Fruit fly (Drosophila melanogaster): ENCODE measurements around the gene lft.
A peak's percentile ranks its signal among the peaks of the same experiment; 100 is the strongest.

Gene lft

DNA sequence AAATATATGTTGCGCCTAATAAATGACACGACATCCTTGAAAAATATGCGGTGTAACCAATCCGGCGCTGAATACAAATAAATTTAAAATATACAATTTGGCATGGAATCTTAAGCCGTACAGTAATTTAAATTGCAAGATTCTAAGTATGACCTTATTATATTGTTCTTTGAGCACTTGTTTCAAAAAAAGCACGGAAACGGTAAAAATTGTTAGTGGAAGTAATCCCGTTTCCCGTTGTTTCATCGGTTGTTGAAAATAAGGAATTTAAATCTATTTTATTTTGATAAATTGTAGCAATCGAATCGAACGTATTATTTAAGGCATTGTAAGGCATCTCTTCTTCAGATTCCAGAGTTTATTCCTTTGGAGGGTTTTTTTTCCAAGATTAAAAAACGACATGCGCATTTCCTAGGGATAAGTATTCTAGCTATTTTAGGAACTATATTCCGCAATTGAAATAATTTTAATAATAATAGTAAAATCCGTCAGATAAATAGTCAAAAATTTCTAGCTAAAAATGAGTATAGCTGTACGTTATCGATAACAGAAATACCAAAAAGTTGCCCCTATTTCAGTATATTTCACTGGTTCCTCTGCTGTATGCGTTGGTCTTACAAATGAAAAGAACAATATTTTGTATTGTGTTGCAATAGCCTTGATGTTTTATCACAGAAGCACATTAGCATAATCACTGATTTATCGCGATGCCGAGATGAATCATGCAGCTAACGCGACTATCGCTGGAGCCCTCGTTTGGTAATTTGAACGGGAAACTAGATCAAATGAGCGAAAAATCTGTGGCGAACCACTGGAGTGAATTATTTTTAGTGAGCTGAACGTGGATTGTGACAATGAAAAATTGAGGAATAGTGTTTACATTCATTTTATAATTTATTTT is 30.9 kb upstream of the lft start, which contains the start of gene GATAd (continued):
- TF ChIP-seq Med (GFP tag) (peak; percentile 60), Jarid2 (GFP tag; optimal IDR thresholded peaks at IDR 0.05) (no peak), Eip74EF (GFP tag; optimal IDR thresholded peaks at IDR 0.05) (peak in 1 of 2 experiments; percentile 19), org-1 (GFP tag; optimal IDR thresholded peaks at IDR 0.05) (no peak), Ets97D (GFP tag; optimal IDR thresholded peaks at IDR 0.05) (no peak), Fer1 (GFP tag; optimal IDR thresholded peaks at IDR 0.05) (no peak), Hr51 (GFP tag; optimal IDR thresholded peaks at IDR 0.05) (no peak), caup (GFP tag; optimal IDR thresholded peaks at IDR 0.05; ENCODE audit: severe bottlenecking) (no peak), grn (GFP tag; optimal IDR thresholded peaks at IDR 0.05) (no peak), al (GFP tag; IDR thresholded peaks at IDR 0.05) (no peak), fd96Cb (tag; optimal IDR thresholded peaks at IDR 0.05) (no peak), her (GFP tag; optimal IDR thresholded peaks at IDR 0.05) (no peak), CG3407 (GFP tag; optimal IDR thresholded peaks at IDR 0.05) (no peak), CG42726 (GFP tag; IDR thresholded peaks at IDR 0.05; ENCODE audit: partially characterized antibody) (no peak), CG9876 (GFP tag; optimal IDR thresholded peaks at IDR 0.05) (no peak), CG15514 (GFP tag; optimal IDR thresholded peaks at IDR 0.05) (peak; percentile 99), Sox100B (GFP tag; optimal IDR thresholded peaks at IDR 0.05) (no peak), Bteb2 (GFP tag; optimal IDR thresholded peaks at IDR 0.05) (no peak), ap (GFP tag; IDR thresholded peaks at IDR 0.05) (no peak), Ptx1 (GFP tag; IDR thresholded peaks at IDR 0.05) (no peak), fd102C (GFP tag; optimal IDR thresholded peaks at IDR 0.05) (no peak), TFAM (GFP tag; optimal IDR thresholded peaks at IDR 0.05) (no peak), CG1603 (tag; optimal IDR thresholded peaks at IDR 0.05) (peak; percentile 94), odd (GFP tag; optimal IDR thresholded peaks at IDR 0.05) (no peak), tio (GFP tag; optimal IDR thresholded peaks at IDR 0.05) (no peak), CG13123 (GFP tag; optimal IDR thresholded peaks at IDR 0.05) (no peak), Camta (GFP tag; optimal IDR thresholded peaks at IDR 0.05) (no peak), Stat92E (GFP tag; optimal IDR thresholded peaks at IDR 0.05) (peak in 1 of 3 experiments; percentile 44), NK7.1 (GFP tag; optimal IDR thresholded peaks at IDR 0.05) (no peak), CG15011 (GFP tag; optimal IDR thresholded peaks at IDR 0.05) (no peak), CG7786 (GFP tag; optimal IDR thresholded peaks at IDR 0.05) (no peak), Meics (GFP tag; optimal IDR thresholded peaks at IDR 0.05) (no peak), z (GFP tag; IDR thresholded peaks at IDR 0.05) (no peak), CG14860 (GFP tag; IDR thresholded peaks at IDR 0.05; ENCODE audit: partially characterized antibody) (no peak), CG10147 (GFP tag; optimal IDR thresholded peaks at IDR 0.05) (peak; percentile 6), nom (GFP tag; optimal IDR thresholded peaks at IDR 0.05) (no peak), CG8290 (GFP tag; optimal IDR thresholded peaks at IDR 0.05) (no peak), CG8290 (tag; optimal IDR thresholded peaks at IDR 0.05) (no peak), CG6854 (GFP tag; optimal IDR thresholded peaks at IDR 0.05) (no peak), CG4282 (GFP tag; optimal IDR thresholded peaks at IDR 0.05) (no peak), Nf-YA (GFP tag; IDR thresholded peaks at IDR 0.05) (no peak), disco-r (GFP tag; optimal IDR thresholded peaks at IDR 0.05) (no peak), CG10209 (GFP tag; optimal IDR thresholded peaks at IDR 0.05) (no peak), Atf3 (GFP tag; optimal IDR thresholded peaks at IDR 0.05) (no peak), MBD-R2 (GFP tag; IDR thresholded peaks at IDR 0.05) (peak; percentile 19; the same call in 1 of the 2 replicates), CG17829 (tag; optimal IDR thresholded peaks at IDR 0.05) (peak; percentile 43), inv (GFP tag; IDR thresholded peaks at IDR 0.05; ENCODE audit: partially characterized antibody) (peak; percentile 20; the same call in 1 of the 2 replicates), vfl (GFP tag; optimal IDR thresholded peaks at IDR 0.05) (no peak)

Measured in whole organism, embryonic.